Worm (Caenorhabditis elegans): Measurements from ENCODE around the gene fbxb-63.

fbxb-63 gene

ce11 chrV:19299262-19299661 is 4.3 kb downstream of the fbxb-63 start, which contains the start of gene F55C9.14:
Gene F55C9.14 (plus strand): TSS chrV:19299562.
- TF ChIP-seq scrt-1 (GFP tag; IDR thresholded peaks at IDR 0.05) (no peak), ceh-36 (tag; optimal IDR thresholded peaks at IDR 0.05) (no peak), B0310.2 (tag; optimal IDR thresholded peaks at IDR 0.05) (no peak), hmg-4 (GFP tag; optimal IDR thresholded peaks at IDR 0.05) (no peak), pes-1 (GFP tag; IDR thresholded peaks at IDR 0.05) (no peak), tra-4 (tag; optimal IDR thresholded peaks at IDR 0.05) (no peak), hmbx-1 (tag; optimal IDR thresholded peaks at IDR 0.05) (no peak), hnd-1 (tag; optimal IDR thresholded peaks at IDR 0.05) (no peak), tbx-37 (GFP tag; conservative IDR thresholded peaks at IDR 0.05) (no peak), ets-7 (tag; optimal IDR thresholded peaks at IDR 0.05) (no peak), sea-1 (GFP tag; conservative IDR thresholded peaks at IDR 0.05) (no peak), tbx-11 (GFP tag; IDR thresholded peaks at IDR 0.05) (no peak), flt-1 (GFP tag; IDR thresholded peaks at IDR 0.05) (no peak), aly-1 (tag; optimal IDR thresholded peaks at IDR 0.05) (no peak), ama-1 (optimal IDR thresholded peaks at IDR 0.05) (no peak), ceh-13 (GFP tag; optimal IDR thresholded peaks at IDR 0.05) (no peak), F13C5.2 (tag; optimal IDR thresholded peaks at IDR 0.05) (no peak)

DNA sequence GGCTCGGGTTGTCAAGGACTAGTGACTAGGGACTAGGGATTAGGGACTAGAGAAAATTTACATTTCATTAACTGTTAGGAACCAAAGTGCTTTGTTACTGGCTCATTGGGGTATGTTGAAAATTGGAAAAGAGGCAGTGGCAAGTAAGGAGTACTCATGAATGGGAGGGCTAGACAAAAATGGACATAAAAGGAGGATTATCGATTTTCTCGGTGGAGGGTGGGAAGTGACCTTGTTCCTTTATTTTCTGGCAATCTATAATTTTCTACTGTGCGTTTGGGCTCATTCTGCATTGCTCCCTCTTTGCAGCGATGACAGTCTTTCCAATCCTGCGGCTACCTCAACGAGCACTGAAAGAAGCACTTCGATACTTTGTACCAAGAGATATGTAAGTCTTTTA is 6.0 kb downstream of the fbxb-63 start, which contains the start of gene fbxb-60:
fbxb-60 (plus strand) TSS at position 301 of the 400 bp plus-strand sequence.
- TF ChIP-seq pes-1 (GFP tag; IDR thresholded peaks at IDR 0.05): no peak
- no peak for TF ChIP-seq flt-1 (GFP tag; IDR thresholded peaks at IDR 0.05)
- TF ChIP-seq hnd-1 (tag; optimal IDR thresholded peaks at IDR 0.05): no peak
- TF ChIP-seq hmg-4 (GFP tag; optimal IDR thresholded peaks at IDR 0.05): no peak
- no peak for TF ChIP-seq tbx-11 (GFP tag; IDR thresholded peaks at IDR 0.05)
- no peak for TF ChIP-seq F13C5.2 (tag; optimal IDR thresholded peaks at IDR 0.05)
- TF ChIP-seq aly-1 (tag; optimal IDR thresholded peaks at IDR 0.05): no peak
- no peak for TF ChIP-seq tbx-37 (GFP tag; conservative IDR thresholded peaks at IDR 0.05)

DNA sequence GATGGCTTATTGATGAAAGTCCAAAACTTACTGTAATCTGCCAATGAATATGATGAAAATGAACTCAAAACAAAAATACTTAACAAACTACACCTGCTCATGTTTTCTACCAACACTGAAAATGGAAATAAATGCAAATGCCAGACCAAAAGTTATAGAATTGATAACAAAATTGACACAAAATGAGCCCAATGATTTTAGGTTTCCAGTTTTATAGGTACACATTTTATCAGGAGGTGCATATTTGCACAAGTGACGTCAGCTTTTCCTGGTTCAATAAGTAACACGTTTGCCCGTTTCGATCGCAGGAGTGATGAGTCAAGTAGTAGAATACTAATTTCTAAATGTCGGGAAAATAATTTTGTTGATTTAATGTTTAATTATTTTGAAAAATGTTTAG is 6.8 kb downstream of the fbxb-63 start, which contains the start of gene F55C9.6:
F55C9.6 (minus strand) TSS at position 101 of the 400 bp plus-strand sequence.
- no peak for TF ChIP-seq tbx-11 (GFP tag; IDR thresholded peaks at IDR 0.05)
- TF ChIP-seq ets-7 (tag; optimal IDR thresholded peaks at IDR 0.05): no peak
- TF ChIP-seq ama-1 (optimal IDR thresholded peaks at IDR 0.05): no peak
- no peak for TF ChIP-seq hmbx-1 (tag; optimal IDR thresholded peaks at IDR 0.05)
- no peak for TF ChIP-seq hmg-4 (GFP tag; optimal IDR thresholded peaks at IDR 0.05)
- no peak for TF ChIP-seq B0310.2 (tag; optimal IDR thresholded peaks at IDR 0.05)
- TF ChIP-seq pes-1 (GFP tag; IDR thresholded peaks at IDR 0.05): no peak
- TF ChIP-seq F13C5.2 (tag; optimal IDR thresholded peaks at IDR 0.05): no peak
- TF ChIP-seq scrt-1 (GFP tag; IDR thresholded peaks at IDR 0.05): no peak
- TF ChIP-seq ceh-13 (GFP tag; optimal IDR thresholded peaks at IDR 0.05): no peak
- TF ChIP-seq sea-1 (GFP tag; conservative IDR thresholded peaks at IDR 0.05): no peak
- no peak for TF ChIP-seq hnd-1 (tag; optimal IDR thresholded peaks at IDR 0.05)
- no peak for TF ChIP-seq tbx-37 (GFP tag; conservative IDR thresholded peaks at IDR 0.05)
- no peak for TF ChIP-seq ceh-36 (tag; optimal IDR thresholded peaks at IDR 0.05)
- no peak for TF ChIP-seq aly-1 (tag; optimal IDR thresholded peaks at IDR 0.05)
- no peak for TF ChIP-seq tra-4 (tag; optimal IDR thresholded peaks at IDR 0.05)
- TF ChIP-seq flt-1 (GFP tag; IDR thresholded peaks at IDR 0.05): no peak

DNA sequence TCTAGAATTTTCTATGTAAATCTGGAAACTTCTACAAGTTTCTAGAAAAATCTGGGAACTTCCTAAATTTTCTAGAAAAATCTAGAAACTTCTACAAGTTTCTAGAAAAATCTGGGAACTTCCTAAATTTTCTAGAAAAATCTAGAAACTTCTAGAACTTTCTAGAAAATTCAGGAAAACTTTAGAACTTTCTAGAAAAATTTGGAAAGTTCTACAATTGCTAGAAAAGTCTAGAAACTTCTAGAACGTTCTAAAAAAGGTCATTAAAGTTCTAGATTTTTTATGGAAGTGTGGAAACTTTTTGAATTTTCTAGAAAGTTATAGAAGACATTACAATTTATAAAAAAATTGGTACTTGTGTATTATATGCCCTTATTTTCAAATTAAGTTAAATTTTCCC is 10.5 kb downstream of the fbxb-63 start, which contains the start of gene F55C9.5:
F55C9.5 (minus strand) TSS at position 101 of the 400 bp plus-strand sequence.
- no peak for TF ChIP-seq scrt-1 (GFP tag; IDR thresholded peaks at IDR 0.05)
- no peak for TF ChIP-seq hnd-1 (tag; optimal IDR thresholded peaks at IDR 0.05)
- TF ChIP-seq tbx-11 (GFP tag; IDR thresholded peaks at IDR 0.05): no peak
- TF ChIP-seq ceh-36 (tag; optimal IDR thresholded peaks at IDR 0.05): no peak
- TF ChIP-seq B0310.2 (tag; optimal IDR thresholded peaks at IDR 0.05): no peak
- no peak for TF ChIP-seq sea-1 (GFP tag; conservative IDR thresholded peaks at IDR 0.05)

ce11 chrV:19288073-19288805 is 15.3 kb downstream of the fbxb-63 start, which contains the start of the genes F55C9.3 and fbxb-57:
Gene F55C9.3 (minus strand): TSS chrV:19288173.
Gene fbxb-57 (plus strand): TSS chrV:19288755.
- TF ChIP-seq flt-1 (GFP tag; IDR thresholded peaks at IDR 0.05) (no peak), ceh-13 (GFP tag; optimal IDR thresholded peaks at IDR 0.05) (no peak), hnd-1 (tag; optimal IDR thresholded peaks at IDR 0.05) (no peak), ama-1 (optimal IDR thresholded peaks at IDR 0.05) (no peak), pes-1 (GFP tag; IDR thresholded peaks at IDR 0.05) (no peak)

DNA sequence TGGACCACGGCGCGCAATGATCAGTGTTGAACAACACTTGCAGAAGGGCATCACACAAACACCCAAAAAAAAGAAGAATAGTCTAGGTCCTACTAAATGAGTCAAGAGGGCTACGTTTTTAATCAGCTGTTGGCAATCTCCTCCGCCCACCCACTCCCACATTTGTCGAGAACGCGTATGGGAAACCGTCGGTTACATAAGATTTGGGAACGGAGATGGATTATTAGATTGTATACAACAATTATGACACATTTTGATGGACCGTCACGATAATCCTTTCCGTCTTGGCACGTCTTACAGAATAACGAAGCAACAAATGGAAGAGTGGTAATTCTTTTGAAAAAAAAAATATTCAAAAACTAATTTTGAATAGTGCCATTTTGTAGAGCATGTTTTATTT is 17.6 kb downstream of the fbxb-63 start:
- no peak for TF ChIP-seq ceh-36 (tag; optimal IDR thresholded peaks at IDR 0.05)
- no peak for TF ChIP-seq sea-1 (GFP tag; conservative IDR thresholded peaks at IDR 0.05)

DNA sequence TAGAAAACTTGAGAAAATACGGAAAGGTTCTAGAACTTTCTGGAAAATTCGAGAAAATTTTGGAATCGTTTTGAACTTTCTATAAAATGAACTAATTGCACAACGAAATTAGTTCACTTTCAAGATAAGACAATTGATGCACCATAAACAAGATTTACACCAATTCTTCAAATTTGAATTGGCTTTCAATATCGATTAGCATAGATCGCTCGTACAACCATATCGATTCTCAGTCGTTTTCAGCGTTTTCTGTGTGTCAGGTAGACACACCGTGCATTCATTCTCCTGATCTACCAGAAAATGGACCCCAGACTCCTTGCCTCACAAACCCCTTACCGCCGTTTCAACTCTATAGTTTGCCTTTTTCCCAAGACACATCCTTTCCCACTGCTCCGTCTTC is 21.2 kb downstream of the fbxb-63 start, which contains the start of gene fbxb-117:
fbxb-117 (plus strand) TSS at position 301 of the 400 bp plus-strand sequence.
- TF ChIP-seq aly-1 (tag; optimal IDR thresholded peaks at IDR 0.05) (no peak), hnd-1 (tag; optimal IDR thresholded peaks at IDR 0.05) (no peak)

ce11 chrV:19279888-19280287 is 23.6 kb downstream of the fbxb-63 start, which contains the start of gene F21D9.8:
Gene F21D9.8 (minus strand): TSS chrV:19279988.
- TF ChIP-seq ceh-13 (GFP tag; optimal IDR thresholded peaks at IDR 0.05) (no peak), B0310.2 (tag; optimal IDR thresholded peaks at IDR 0.05) (no peak), ceh-36 (tag; optimal IDR thresholded peaks at IDR 0.05) (no peak), tra-4 (tag; optimal IDR thresholded peaks at IDR 0.05) (no peak), flt-1 (GFP tag; IDR thresholded peaks at IDR 0.05) (no peak), ama-1 (optimal IDR thresholded peaks at IDR 0.05) (no peak), aly-1 (tag; optimal IDR thresholded peaks at IDR 0.05) (no peak), tbx-11 (GFP tag; IDR thresholded peaks at IDR 0.05) (no peak), hmg-4 (GFP tag; optimal IDR thresholded peaks at IDR 0.05) (no peak), hmbx-1 (tag; optimal IDR thresholded peaks at IDR 0.05) (no peak), hnd-1 (tag; optimal IDR thresholded peaks at IDR 0.05) (no peak), pes-1 (GFP tag; IDR thresholded peaks at IDR 0.05) (no peak)
